Worm (Caenorhabditis elegans) whole organism, late embryonic: ENCODE measurements around the gene col-164.
A peak's percentile ranks its signal among the peaks of the same experiment; 100 is the strongest.

Experiments used
- C38D4.7 ChIP-seq: fragments of 200-800 bp; sonication (Bioruptor generic); optimal IDR thresholded peaks from 2 replicates; lab custom pipeline; 2018; ENCODE audit warnings: mild to moderate bottlenecking, missing genetic modification characterization, moderate library complexity, missing compliant biosample characterization
- F13H6.1 ChIP-seq: sonication (generic microtip); optimal IDR thresholded peaks from 2 replicates; lab custom pipeline; 2016; ENCODE audit warnings: missing genetic modification characterization, missing compliant biosample characterization
- K02D7.2 ChIP-seq: sonication (generic microtip); optimal IDR thresholded peaks from 2 replicates; lab custom pipeline; 2017; ENCODE audit warnings: mild to moderate bottlenecking, missing genetic modification characterization, missing compliant biosample characterization
- Y22D7AL.16 ChIP-seq: sonication (generic microtip); optimal IDR thresholded peaks from 2 replicates; lab custom pipeline; 2016; ENCODE audit warnings: missing genetic modification characterization, missing compliant biosample characterization
- ahr-1 ChIP-seq: sonication (generic microtip); optimal IDR thresholded peaks from 2 replicates; lab custom pipeline; 2016; ENCODE audit warnings: missing genetic modification characterization, missing compliant biosample characterization
- ceh-14 ChIP-seq: sonication (generic microtip); optimal IDR thresholded peaks from 2 replicates; lab custom pipeline; 2016; ENCODE audit warnings: missing genotype, missing genetic modification characterization, missing compliant biosample characterization
- ceh-19 ChIP-seq: fragments of 200-800 bp; sonication (Bioruptor generic); optimal IDR thresholded peaks from 2 replicates; lab custom pipeline; 2018; ENCODE audit warnings: mild to moderate bottlenecking, missing genetic modification characterization, missing compliant biosample characterization
- ceh-2 ChIP-seq: sonication (generic microtip); optimal IDR thresholded peaks from 2 replicates; lab custom pipeline; 2016; ENCODE audit warnings: missing genotype, missing genetic modification characterization, missing compliant biosample characterization
- ceh-24 ChIP-seq: sonication (generic microtip); optimal IDR thresholded peaks from 2 replicates; lab custom pipeline; 2016; ENCODE audit warnings: mild to moderate bottlenecking, missing genetic modification characterization, missing compliant biosample characterization
- ceh-30 ChIP-seq: fragments of 150-350 bp; optimal IDR thresholded peaks from 2 replicates; lab custom pipeline; 2014; ENCODE audit warnings: missing biosample characterization, missing genetic modification characterization
- ceh-34 ChIP-seq: sonication (generic microtip); optimal IDR thresholded peaks from 2 replicates; lab custom pipeline; 2016; ENCODE audit warnings: mild to moderate bottlenecking, missing genetic modification characterization, missing compliant biosample characterization
- ceh-45 ChIP-seq: fragments of 200-800 bp; sonication (Bioruptor generic); IDR thresholded peaks from 2 replicates; pipeline ENCODE4 v1.3.6; 2022; ENCODE audit warnings: missing genetic modification reagents, missing genetic modification characterization, missing compliant biosample characterization
- ceh-9 ChIP-seq: sonication (generic microtip); optimal IDR thresholded peaks from 2 replicates; lab custom pipeline; 2016; ENCODE audit warnings: mild to moderate bottlenecking, missing genetic modification characterization, inconsistent platforms, missing compliant biosample characterization
- che-1 ChIP-seq: sonication (generic microtip); optimal IDR thresholded peaks from 2 replicates; lab custom pipeline; 2016; ENCODE audit warnings: mild to moderate bottlenecking, missing genetic modification characterization, missing compliant biosample characterization
- dve-1 ChIP-seq: sonication (generic microtip); optimal IDR thresholded peaks from 2 replicates; lab custom pipeline; 2017; ENCODE audit warnings: antibody characterized with exemption, mild to moderate bottlenecking, missing genetic modification characterization, missing compliant biosample characterization
- elt-2 ChIP-seq: sonication (generic microtip); optimal IDR thresholded peaks from 2 replicates; lab custom pipeline; 2016; ENCODE audit warnings: missing genetic modification reagents, missing genetic modification characterization, missing compliant biosample characterization
- elt-4 ChIP-seq: sonication (generic microtip); optimal IDR thresholded peaks from 2 replicates; lab custom pipeline; 2016; ENCODE audit warnings: missing genetic modification characterization, missing compliant biosample characterization
- eyg-1 ChIP-seq: sonication (generic microtip); optimal IDR thresholded peaks from 2 replicates; lab custom pipeline; 2016; ENCODE audit warnings: missing genotype, missing genetic modification characterization, missing compliant biosample characterization
- fax-1 ChIP-seq: sonication (generic microtip); optimal IDR thresholded peaks from 2 replicates; lab custom pipeline; 2016; ENCODE audit warnings: missing genotype, missing genetic modification characterization, missing compliant biosample characterization
- fkh-6 ChIP-seq: sonication (generic microtip); optimal IDR thresholded peaks from 2 replicates; lab custom pipeline; 2016; ENCODE audit warnings: missing genetic modification characterization, missing compliant biosample characterization
- gmeb-2 ChIP-seq: sonication (generic microtip); optimal IDR thresholded peaks from 2 replicates; lab custom pipeline; 2016; ENCODE audit warnings: missing genetic modification characterization, inconsistent platforms, missing compliant biosample characterization
- hlh-13 ChIP-seq: fragments of 200-800 bp; sonication (Bioruptor generic); optimal IDR thresholded peaks from 2 replicates; lab custom pipeline; 2018; ENCODE audit warnings: mild to moderate bottlenecking, missing genetic modification characterization, missing compliant biosample characterization
- hlh-15 ChIP-seq: sonication (generic microtip); optimal IDR thresholded peaks from 2 replicates; lab custom pipeline; 2016; ENCODE audit warnings: missing genetic modification characterization, missing compliant biosample characterization
- hlh-30 ChIP-seq: sonication (generic microtip); optimal IDR thresholded peaks from 2 replicates; lab custom pipeline; 2017; ENCODE audit warnings: antibody characterized with exemption, missing genetic modification characterization, missing compliant biosample characterization; ENCODE audit not compliant: insufficient read depth
- hlh-6 ChIP-seq: sonication (generic microtip); optimal IDR thresholded peaks from 2 replicates; lab custom pipeline; 2016; ENCODE audit warnings: missing genotype, missing genetic modification characterization, missing compliant biosample characterization
- lim-6 ChIP-seq: sonication (generic microtip); optimal IDR thresholded peaks from 2 replicates; lab custom pipeline; 2016; ENCODE audit warnings: missing genetic modification characterization, missing compliant biosample characterization
- lin-11 ChIP-seq: fragments of 200-800 bp; sonication (Bioruptor generic); optimal IDR thresholded peaks from 2 replicates; lab custom pipeline; 2018; ENCODE audit warnings: mild to moderate bottlenecking, missing genetic modification characterization, missing compliant biosample characterization
- madf-2 ChIP-seq: sonication (generic microtip); optimal IDR thresholded peaks from 2 replicates; lab custom pipeline; 2017; ENCODE audit warnings: missing genetic modification characterization, missing compliant biosample characterization
- nfya-1 ChIP-seq: sonication (generic microtip); optimal IDR thresholded peaks from 2 replicates; lab custom pipeline; 2017; ENCODE audit warnings: missing genetic modification characterization, mild to moderate bottlenecking, missing compliant biosample characterization, antibody characterized with exemption, moderate library complexity
- npax-4 ChIP-seq: sonication (generic microtip); optimal IDR thresholded peaks from 2 replicates; lab custom pipeline; 2016; ENCODE audit warnings: missing genetic modification characterization, missing compliant biosample characterization
- pag-3 ChIP-seq: sonication (generic microtip); optimal IDR thresholded peaks from 2 replicates; lab custom pipeline; 2016; ENCODE audit warnings: missing compliant biosample characterization, missing genetic modification characterization, borderline replicate concordance
- pax-1 ChIP-seq: fragments of 150-350 bp; optimal IDR thresholded peaks from 2 replicates; lab custom pipeline; 2014; ENCODE audit warnings: missing biosample characterization, missing genetic modification characterization
- pha-4 ChIP-seq: fragments of 150-350 bp; optimal IDR thresholded peaks from 2 replicates; lab custom pipeline; 2018; ENCODE audit warnings: missing biosample characterization, missing genetic modification reagents, missing genetic modification characterization
- pqm-1 ChIP-seq: sonication (generic microtip); optimal IDR thresholded peaks from 2 replicates; lab custom pipeline; 2016; ENCODE audit warnings: missing genetic modification characterization, missing compliant biosample characterization
- sdc-2 ChIP-seq: sonication (generic microtip); optimal IDR thresholded peaks from 2 replicates; lab custom pipeline; 2016; ENCODE audit warnings: missing genotype, missing genetic modification characterization, missing compliant biosample characterization
- sox-2 ChIP-seq: fragments of 200-800 bp; sonication (Bioruptor generic); IDR thresholded peaks from 2 replicates; pipeline ENCODE4 v1.3.6; 2022; ENCODE audit warnings: missing genetic modification reagents, missing genetic modification characterization, missing compliant biosample characterization
- sox-4 ChIP-seq: sonication (generic microtip); optimal IDR thresholded peaks from 2 replicates; lab custom pipeline; 2017; ENCODE audit warnings: mild to moderate bottlenecking, missing genetic modification characterization, inconsistent platforms, missing compliant biosample characterization
- tbx-2 ChIP-seq: sonication (generic microtip); optimal IDR thresholded peaks from 2 replicates; lab custom pipeline; 2016; ENCODE audit warnings: missing genetic modification characterization, missing compliant biosample characterization
- tbx-7 ChIP-seq: sonication (generic microtip); optimal IDR thresholded peaks from 2 replicates; lab custom pipeline; 2016; ENCODE audit warnings: missing genotype, missing genetic modification characterization, missing compliant biosample characterization
- ttx-3 ChIP-seq: sonication (generic microtip); optimal IDR thresholded peaks from 2 replicates; lab custom pipeline; 2016; ENCODE audit warnings: missing genetic modification reagents, missing genetic modification characterization, missing compliant biosample characterization
- zip-5 ChIP-seq: sonication (generic microtip); optimal IDR thresholded peaks from 2 replicates; lab custom pipeline; 2016; ENCODE audit warnings: missing genetic modification characterization, missing compliant biosample characterization

Gene col-164

ce11 chrX:2108182-2108581, 14.9 kb downstream of the col-164 start (continued):
- no peak for TF ChIP-seq zip-5 (tag; lab: Kevin White, UChicago)
- peak; percentile 44 for TF ChIP-seq tbx-7 (tag; lab: Kevin White, UChicago)
- TF ChIP-seq elt-4 (tag; lab: Kevin White, UChicago): no peak
- TF ChIP-seq ahr-1: no peak
- no peak for TF ChIP-seq ceh-9 (tag; lab: Kevin White, UChicago)
- TF ChIP-seq F13H6.1 (tag; lab: Kevin White, UChicago): no peak
- no peak for TF ChIP-seq fax-1 (tag; lab: Kevin White, UChicago)
- TF ChIP-seq che-1 (tag; lab: Kevin White, UChicago): no peak
- TF ChIP-seq pqm-1 (tag; lab: Kevin White, UChicago): no peak
- no peak for TF ChIP-seq hlh-30 (tag; lab: Kevin White, UChicago)
- TF ChIP-seq hlh-6 (tag; lab: Kevin White, UChicago): no peak
- no peak for TF ChIP-seq eyg-1 (tag; lab: Kevin White, UChicago)
- no peak for TF ChIP-seq dve-1 (tag; lab: Kevin White, UChicago)
- TF ChIP-seq hlh-15 (tag; lab: Kevin White, UChicago): no peak
- no peak for TF ChIP-seq madf-2
- TF ChIP-seq sox-4: no peak
- TF ChIP-seq ceh-19 (GFP tag; lab: Kevin White, UChicago): no peak
- TF ChIP-seq Y22D7AL.16 (tag; lab: Kevin White, UChicago): no peak
- TF ChIP-seq sox-2 (GFP tag; lab: Robert Waterston, UW): no peak
- TF ChIP-seq ceh-34 (tag; lab: Kevin White, UChicago): no peak
- TF ChIP-seq ceh-24 (tag; lab: Kevin White, UChicago): no peak
- TF ChIP-seq sdc-2: no peak

DNA sequence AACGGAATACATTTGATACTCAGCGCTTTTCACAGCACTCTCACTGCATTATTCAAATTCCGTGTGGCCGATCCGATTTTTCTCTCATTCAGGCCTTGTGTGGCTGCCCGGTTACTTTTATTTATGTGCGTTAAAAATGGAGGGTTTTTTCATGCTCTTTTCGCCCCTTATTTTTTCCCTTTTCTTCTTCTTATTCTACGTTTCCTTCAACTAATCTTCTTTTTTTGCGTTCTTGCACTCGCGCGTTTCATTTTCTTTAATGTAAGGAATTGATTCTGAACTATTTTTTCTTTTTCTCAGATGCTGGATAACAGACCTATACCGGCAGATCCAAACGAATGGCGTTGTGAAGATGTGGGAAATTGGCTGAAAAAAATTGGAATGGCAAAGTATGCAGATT, 15.4 kb downstream of the col-164 start, which contains the start of gene F53B1.2:
F53B1.2 (plus strand) TSS at position 301 of the 400 bp plus-strand sequence.
- no peak for TF ChIP-seq ceh-30 (tag; lab: Kevin White, UChicago)
- TF ChIP-seq elt-4 (tag; lab: Kevin White, UChicago): no peak
- TF ChIP-seq fax-1 (tag; lab: Kevin White, UChicago): no peak
- no peak for TF ChIP-seq ahr-1
- no peak for TF ChIP-seq pax-1 (tag; lab: Kevin White, UChicago)
- no peak for TF ChIP-seq ceh-14 (tag; lab: Kevin White, UChicago)
- no peak for TF ChIP-seq eyg-1 (tag; lab: Kevin White, UChicago)
- TF ChIP-seq hlh-13 (GFP tag; lab: Kevin White, UChicago): no peak
- no peak for TF ChIP-seq elt-2 (tag; lab: Kevin White, UChicago)
- no peak for TF ChIP-seq K02D7.2 (tag; lab: Kevin White, UChicago)
- TF ChIP-seq pag-3: no peak
- TF ChIP-seq ceh-24 (tag; lab: Kevin White, UChicago): no peak
- TF ChIP-seq madf-2: no peak
- no peak for TF ChIP-seq tbx-7 (tag; lab: Kevin White, UChicago)
- no peak for TF ChIP-seq npax-4 (tag; lab: Kevin White, UChicago)
- no peak for TF ChIP-seq gmeb-2
- no peak for TF ChIP-seq fkh-6 (tag; lab: Kevin White, UChicago)
- TF ChIP-seq C38D4.7: no peak
- TF ChIP-seq lin-11 (tag; lab: Kevin White, UChicago): no peak
- TF ChIP-seq, all 69 proteins: peak for 0

DNA sequence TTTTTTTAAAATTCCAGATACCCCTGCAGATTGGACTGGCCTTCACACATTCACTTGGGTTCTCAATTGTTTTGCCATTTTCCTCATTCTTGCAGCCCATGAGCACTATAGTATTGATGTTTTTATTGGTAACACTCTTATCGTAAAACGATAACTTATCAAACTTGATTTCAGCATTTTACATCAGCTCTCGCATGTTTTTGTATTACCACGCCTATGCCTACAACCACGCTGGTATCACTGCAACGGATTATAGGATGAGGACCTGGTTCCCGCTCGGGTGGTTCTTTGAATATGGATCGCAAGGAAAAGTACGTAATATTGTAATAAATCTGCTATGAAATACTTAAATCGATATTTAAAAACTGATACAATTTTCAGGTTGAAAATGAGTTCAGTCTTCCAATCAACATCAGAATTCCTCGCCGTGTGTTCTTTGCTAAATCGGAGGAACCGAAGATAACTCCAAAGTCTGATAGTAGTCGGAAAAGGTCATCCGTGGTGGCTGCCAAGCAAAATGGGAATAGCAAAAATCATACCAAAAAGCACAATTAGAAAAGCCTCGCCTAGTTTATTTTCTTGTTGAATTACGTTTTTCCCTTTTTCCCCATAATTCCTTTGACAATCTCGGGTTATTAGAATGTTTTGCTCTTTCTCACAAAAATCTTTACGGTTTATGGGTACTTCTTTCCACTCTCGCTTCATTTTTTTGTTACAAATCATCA, 17.5 kb downstream of the col-164 start:
- TF ChIP-seq sox-2 (GFP tag; lab: Robert Waterston, UW) (no peak), che-1 (tag; lab: Kevin White, UChicago) (no peak), ceh-45 (no peak), hlh-13 (GFP tag; lab: Kevin White, UChicago) (no peak)

- TF ChIP-seq tbx-2 (no peak), nfya-1 (tag; lab: Kevin White, UChicago) (no peak), hlh-30 (tag; lab: Kevin White, UChicago) (no peak), lim-6 (tag; lab: Kevin White, UChicago) (no peak), ceh-2 (tag; lab: Kevin White, UChicago) (no peak), ttx-3 (tag; lab: Kevin White, UChicago) (no peak), pha-4 (no peak)
These were observed 19.7 kb downstream of the col-164 start, which contains the start of gene bus-5 for ce11 chrX:2113004-2113403. Gene bus-5, minus strand, starts transcription at chrX:2113104.
